Worm (Caenorhabditis elegans): Measurements from ENCODE around the gene arrd-22.
A peak's percentile ranks its signal among the peaks of the same experiment; 100 is the strongest.

The arrd-22 gene

DNA sequence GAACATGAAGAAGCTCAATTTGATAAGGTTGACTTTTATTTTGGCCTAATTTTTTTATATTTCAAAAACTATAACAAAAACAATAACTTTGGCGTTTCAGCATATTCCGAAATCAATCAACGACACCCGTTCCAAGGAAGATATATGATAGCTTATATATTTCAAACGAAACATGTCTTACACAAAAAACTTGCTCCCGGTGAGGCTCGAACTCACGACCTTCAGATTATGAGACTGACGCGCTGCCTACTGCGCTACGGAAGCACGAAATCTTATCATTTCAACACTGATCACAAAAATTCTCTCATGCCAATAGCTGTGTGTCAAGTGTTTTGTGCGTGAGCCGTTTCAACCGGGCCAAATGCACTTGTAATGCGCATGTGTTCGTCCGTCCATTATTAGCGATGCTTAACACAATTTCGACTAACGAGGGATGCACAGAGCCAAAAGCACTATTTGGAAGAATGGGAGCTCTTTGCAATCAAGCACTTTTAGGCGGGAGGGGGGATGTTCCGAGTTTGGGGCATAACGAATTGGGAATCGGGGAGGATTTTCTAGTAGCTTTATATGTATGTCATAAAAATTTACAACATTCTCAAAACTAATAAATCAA, 44.9 kb downstream of the arrd-22 start:
- TF ChIP-seq unc-42 (tag; optimal IDR thresholded peaks at IDR 0.05): peak; percentile 77
- no peak for TF ChIP-seq ceh-30 (tag; optimal IDR thresholded peaks at IDR 0.05)

DNA sequence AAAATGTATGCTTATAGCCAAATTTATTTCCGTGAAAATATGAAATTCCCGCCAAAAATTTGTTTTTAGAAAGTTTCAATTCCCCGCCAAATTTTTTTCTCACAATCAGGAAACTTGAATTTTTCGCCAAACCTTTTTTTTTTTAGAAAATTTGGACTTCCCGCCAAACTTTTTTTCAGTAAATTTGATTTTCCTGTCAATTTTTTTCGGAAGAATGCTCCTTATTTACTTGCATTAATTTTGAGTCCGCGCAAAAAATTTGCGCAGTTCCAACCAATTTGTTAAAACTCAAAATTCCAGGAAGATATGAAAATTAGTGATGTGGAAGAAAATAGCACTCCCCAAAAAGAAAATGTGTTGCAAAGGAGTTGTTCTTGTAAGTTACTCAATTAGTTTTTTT, 49.6 kb downstream of the arrd-22 start, which contains the start of gene slc-28.2:
Gene slc-28.2, plus strand, starts transcription at position 301 of the 400 bp plus-strand sequence.
- TF ChIP-seq nhr-232 (tag; optimal IDR thresholded peaks at IDR 0.05): no peak
- no peak for TF ChIP-seq pros-1 (tag; optimal IDR thresholded peaks at IDR 0.05)
- no peak for TF ChIP-seq fax-1 (tag; optimal IDR thresholded peaks at IDR 0.05)
- no peak for TF ChIP-seq dmd-4 (tag; optimal IDR thresholded peaks at IDR 0.05; ENCODE audit: borderline replicate concordance)
- TF ChIP-seq hlh-15 (tag; optimal IDR thresholded peaks at IDR 0.05): no peak
- no peak for TF ChIP-seq tbx-2 (tag; optimal IDR thresholded peaks at IDR 0.05)
- no peak for TF ChIP-seq pax-1 (tag; optimal IDR thresholded peaks at IDR 0.05)
- no peak for TF ChIP-seq pha-2 (tag; optimal IDR thresholded peaks at IDR 0.05)
- TF ChIP-seq ceh-34 (tag; optimal IDR thresholded peaks at IDR 0.05): no peak

Measured in whole organism, late embryonic.